Fruit fly (Drosophila melanogaster) whole organism, wandering third instar larva: ENCODE data around the gene CG14324.

Source experiments
- Abd-B ChIP-seq: fragments of >200 bp; optimal IDR thresholded peaks from 2 replicates; lab custom pipeline; 2017; ENCODE audit warnings: missing biosample characterization, missing genetic modification characterization
- CG32264 ChIP-seq: fragments of 200-800 bp; sonication (Bioruptor generic); optimal IDR thresholded peaks from 2 replicates; lab custom pipeline; 2016; ENCODE audit warnings: missing biosample characterization, missing genetic modification characterization
- CG9705 ChIP-seq: fragments of 200-800 bp; sonication (Bioruptor generic); optimal IDR thresholded peaks from 2 replicates; lab custom pipeline; 2018; ENCODE audit warnings: missing biosample characterization, mild to moderate bottlenecking, missing genetic modification characterization
- CrebA ChIP-seq: fragments of 200-800 bp; sonication (Bioruptor generic); optimal IDR thresholded peaks from 2 replicates; lab custom pipeline; 2016; ENCODE audit warnings: missing biosample characterization, mild to moderate bottlenecking, missing genetic modification characterization, borderline replicate concordance
- Dfd ChIP-seq: fragments of >200 bp; optimal IDR thresholded peaks from 2 replicates; lab custom pipeline; 2017; ENCODE audit warnings: missing biosample characterization, missing genetic modification characterization
- Dif ChIP-seq: fragments of 200-275, 200-300 bp; sonication (Bioruptor generic); optimal IDR thresholded peaks from 2 replicates; lab custom pipeline; 2018; ENCODE audit warnings: missing biosample characterization, missing genetic modification characterization; ENCODE audit not compliant: partially characterized antibody
- GATAd ChIP-seq: sonication (Bioruptor generic); optimal IDR thresholded peaks from 2 replicates; lab custom pipeline; 2016; ENCODE audit warnings: missing biosample characterization, missing genetic modification characterization
- HLH106 ChIP-seq: fragments of 200-800 bp; optimal IDR thresholded peaks from 3 replicates; lab custom pipeline; 2019; ENCODE audit warnings: missing biosample characterization, mild to moderate bottlenecking, missing genetic modification characterization, moderate library complexity
- Hnf4 ChIP-seq: fragments of 200-800 bp; sonication (Bioruptor generic); optimal IDR thresholded peaks from 2 replicates; lab custom pipeline; 2016; ENCODE audit warnings: missing biosample characterization, mild to moderate bottlenecking, missing genetic modification characterization
- Hr78 ChIP-seq: fragments of >200 bp; optimal IDR thresholded peaks from 2 replicates; lab custom pipeline; 2017; ENCODE audit warnings: missing biosample characterization, missing genetic modification characterization
- Hr83 ChIP-seq: fragments of 200-300 bp; sonication (Bioruptor generic); optimal IDR thresholded peaks from 2 replicates; lab custom pipeline; 2016; ENCODE audit warnings: missing biosample characterization, mild to moderate bottlenecking, missing genetic modification characterization, moderate library complexity; ENCODE audit not compliant: poor library complexity, severe bottlenecking
- Jra ChIP-seq: sonication (Bioruptor generic); optimal IDR thresholded peaks from 2 replicates; lab custom pipeline; 2016; ENCODE audit warnings: missing biosample characterization, missing genetic modification characterization
- Mio ChIP-seq: sonication (Bioruptor generic); optimal IDR thresholded peaks from 2 replicates; lab custom pipeline; 2016; ENCODE audit warnings: missing biosample characterization, missing genetic modification characterization
- Myc ChIP-seq: fragments of >200 bp; optimal IDR thresholded peaks from 2 replicates; lab custom pipeline; 2017
- N ChIP-seq: fragments of >200 bp; optimal IDR thresholded peaks from 2 replicates; lab custom pipeline; 2018; ENCODE audit warnings: missing biosample characterization, missing external identifiers, missing genetic modification characterization
- OdsH ChIP-seq: fragments of 200-800 bp; sonication (Bioruptor generic); optimal IDR thresholded peaks from 2 replicates; lab custom pipeline; 2016; ENCODE audit warnings: missing biosample characterization, mild to moderate bottlenecking, missing genetic modification characterization
- Rel ChIP-seq, 2 experiments: fragments of 200-800 bp; sonication (Bioruptor generic) in 1 of 2; optimal IDR thresholded peaks; 2 replicates in 1 of 2; 3 replicates in 1 of 2; lab custom pipeline; 2016 to 2019; ENCODE audit warnings: mild to moderate bottlenecking in 2 of 2, missing biosample characterization in 2 of 2, missing genetic modification characterization in 2 of 2, moderate library complexity in 1 of 2
- Sp1 ChIP-seq: fragments of 200-800 bp; sonication (Bioruptor generic); optimal IDR thresholded peaks from 3 replicates; lab custom pipeline; 2019; ENCODE audit warnings: missing biosample characterization, mild to moderate bottlenecking, missing genetic modification characterization, moderate library complexity
- Vsx2 ChIP-seq: fragments of 200-300, 225-300 bp; sonication (Bioruptor generic); optimal IDR thresholded peaks from 2 replicates; lab custom pipeline; 2018; ENCODE audit warnings: missing biosample characterization, missing genetic modification characterization; ENCODE audit not compliant: partially characterized antibody
- br ChIP-seq: fragments of 200-800 bp; sonication (Bioruptor generic); optimal IDR thresholded peaks from 2 replicates; lab custom pipeline; 2016; ENCODE audit warnings: missing biosample characterization, missing genetic modification characterization
- brk ChIP-seq: fragments of 200-800 bp; sonication (Bioruptor generic); optimal IDR thresholded peaks from 2 replicates; lab custom pipeline; 2016; ENCODE audit warnings: missing biosample characterization, mild to moderate bottlenecking, missing genetic modification characterization
- dl ChIP-seq, 2 experiments: fragments of 175-275, 200-275 bp in 1 of 2; fragments of 200-275 bp in 1 of 2; sonication (Bioruptor generic); optimal IDR thresholded peaks; lab custom pipeline; 2018; ENCODE audit warnings: mild to moderate bottlenecking in 2 of 2, missing biosample characterization in 2 of 2, missing genetic modification characterization in 2 of 2, moderate library complexity in 2 of 2; ENCODE audit not compliant: partially characterized antibody in 2 of 2, insufficient read depth in 1 of 2
- dmrt93B ChIP-seq: fragments of 200-800 bp; sonication (Bioruptor generic); optimal IDR thresholded peaks from 2 replicates; lab custom pipeline; 2018; ENCODE audit warnings: missing biosample characterization, mild to moderate bottlenecking, missing genetic modification characterization
- dsf ChIP-seq: sonication (Bioruptor generic); optimal IDR thresholded peaks from 2 replicates; lab custom pipeline; 2016; ENCODE audit warnings: missing biosample characterization, missing genetic modification characterization, borderline replicate concordance
- ey ChIP-seq: fragments of 200-800 bp; sonication (Bioruptor generic); optimal IDR thresholded peaks from 2 replicates; lab custom pipeline; 2016; ENCODE audit warnings: missing biosample characterization, missing genetic modification characterization
- foxo ChIP-seq, 2 experiments: fragments of 200-800 bp; sonication (Bioruptor generic); optimal IDR thresholded peaks; 2 replicates in 1 of 2; 3 replicates in 1 of 2; lab custom pipeline; 2016 to 2017; ENCODE audit warnings: missing biosample characterization in 2 of 2, missing genetic modification characterization in 2 of 2
- fru ChIP-seq: fragments of 200-800 bp; sonication (Bioruptor generic); optimal IDR thresholded peaks from 3 replicates; lab custom pipeline; 2016; ENCODE audit warnings: missing biosample characterization, mild to moderate bottlenecking, missing genetic modification characterization
- h ChIP-seq: fragments of 200-800 bp; sonication (Bioruptor generic); optimal IDR thresholded peaks from 3 replicates; lab custom pipeline; 2016; ENCODE audit warnings: missing biosample characterization, mild to moderate bottlenecking, missing genetic modification characterization
- jim ChIP-seq: fragments of 175-275, 200-325 bp; sonication (Bioruptor generic); optimal IDR thresholded peaks from 2 replicates; lab custom pipeline; 2016; ENCODE audit warnings: missing biosample characterization, mild to moderate bottlenecking, missing genetic modification characterization
- lola ChIP-seq: fragments of >200 bp; optimal IDR thresholded peaks from 2 replicates; lab custom pipeline; 2017; ENCODE audit warnings: missing biosample characterization, missing genetic modification characterization
- pan ChIP-seq: fragments of >200 bp; optimal IDR thresholded peaks from 2 replicates; lab custom pipeline; 2017
- psq ChIP-seq: fragments of 200-800 bp; sonication (Bioruptor generic); optimal IDR thresholded peaks from 3 replicates; lab custom pipeline; 2017; ENCODE audit warnings: missing biosample characterization, mild to moderate bottlenecking, missing genetic modification characterization, moderate library complexity
- rgr ChIP-seq: fragments of 200-800 bp; sonication (Bioruptor generic); optimal IDR thresholded peaks from 3 replicates; lab custom pipeline; 2016; ENCODE audit warnings: missing biosample characterization, mild to moderate bottlenecking, missing genetic modification characterization
- sage ChIP-seq: fragments of 200-800 bp; sonication (Bioruptor generic); optimal IDR thresholded peaks from 2 replicates; lab custom pipeline; 2016; ENCODE audit warnings: missing biosample characterization, mild to moderate bottlenecking, missing genetic modification characterization
- sv ChIP-seq: fragments of 200-800 bp; sonication (Bioruptor generic); optimal IDR thresholded peaks from 3 replicates; lab custom pipeline; 2016; ENCODE audit warnings: missing biosample characterization, missing genetic modification characterization
- tai ChIP-seq: sonication (Bioruptor generic); optimal IDR thresholded peaks from 2 replicates; lab custom pipeline; 2016; ENCODE audit warnings: missing biosample characterization, missing genetic modification characterization
- usp ChIP-seq: fragments of >200 bp; optimal IDR thresholded peaks from 2 replicates; lab custom pipeline; 2017; ENCODE audit warnings: missing biosample characterization, missing genetic modification characterization
- woc ChIP-seq: sonication (Bioruptor generic); optimal IDR thresholded peaks from 2 replicates; lab custom pipeline; 2016; ENCODE audit warnings: missing biosample characterization, mild to moderate bottlenecking, missing genetic modification characterization

The CG14324 gene

DNA sequence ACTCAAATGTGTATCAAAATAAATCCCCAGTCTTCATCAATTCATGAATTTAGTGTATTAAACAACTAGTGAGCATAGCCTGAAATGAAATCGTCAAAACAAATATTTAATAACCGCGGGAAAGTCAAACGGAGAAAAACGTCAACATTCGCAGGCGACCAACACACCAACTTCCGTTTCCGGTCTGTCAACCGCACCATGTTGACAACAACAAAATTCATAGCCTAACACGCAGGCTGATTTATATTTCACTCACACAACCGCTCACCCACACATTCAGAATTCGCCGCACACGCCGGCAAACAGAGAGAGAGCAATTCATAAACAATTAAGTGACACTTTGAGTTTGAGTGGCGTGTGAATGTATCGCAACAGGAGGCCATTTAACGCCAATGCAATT, 36.4 kb upstream of the CG14324 start:
- no peak for TF ChIP-seq sv
- TF ChIP-seq br (GFP tag; lab: Kevin White, UChicago) = no peak
- no peak for TF ChIP-seq woc (GFP tag; lab: Kevin White, UChicago)
- no peak for TF ChIP-seq pan (lab: Kevin White, UChicago)
- TF ChIP-seq CG32264 = no peak
- TF ChIP-seq usp (GFP tag; lab: Kevin White, UChicago) = no peak

DNA sequence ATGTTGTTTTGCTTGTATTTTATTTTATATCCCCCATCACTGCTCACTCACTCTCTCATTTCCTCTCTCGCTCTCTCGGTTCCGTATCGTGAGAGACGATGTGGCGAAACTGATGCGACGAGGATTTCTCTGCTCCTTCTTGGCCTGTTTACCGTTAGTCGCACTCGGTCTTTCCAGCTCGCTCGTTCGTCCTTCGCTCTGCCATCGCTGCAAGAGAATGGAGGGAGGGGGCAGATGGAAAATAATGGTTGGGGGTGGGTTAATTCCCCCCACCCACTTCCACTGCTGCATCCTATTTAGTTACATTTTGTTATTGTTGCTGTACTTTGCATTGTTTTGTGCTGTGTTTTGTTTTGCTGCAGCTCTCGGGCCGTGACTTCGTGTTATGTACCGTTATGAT, 35.3 kb upstream of the CG14324 start:
- TF ChIP-seq Hr83 (GFP tag; lab: Kevin White, UChicago) = no peak
- no peak for TF ChIP-seq psq (GFP tag; lab: Kevin White, UChicago)
- no peak for TF ChIP-seq Jra (GFP tag; lab: Kevin White, UChicago)
- no peak for TF ChIP-seq dsf (GFP tag; lab: Kevin White, UChicago)
- no peak for TF ChIP-seq woc (GFP tag; lab: Kevin White, UChicago)
- TF ChIP-seq CG32264 = no peak
- no peak for TF ChIP-seq sv
- no peak for TF ChIP-seq Abd-B (GFP tag; lab: Kevin White, UChicago)
- no peak for TF ChIP-seq h

DNA sequence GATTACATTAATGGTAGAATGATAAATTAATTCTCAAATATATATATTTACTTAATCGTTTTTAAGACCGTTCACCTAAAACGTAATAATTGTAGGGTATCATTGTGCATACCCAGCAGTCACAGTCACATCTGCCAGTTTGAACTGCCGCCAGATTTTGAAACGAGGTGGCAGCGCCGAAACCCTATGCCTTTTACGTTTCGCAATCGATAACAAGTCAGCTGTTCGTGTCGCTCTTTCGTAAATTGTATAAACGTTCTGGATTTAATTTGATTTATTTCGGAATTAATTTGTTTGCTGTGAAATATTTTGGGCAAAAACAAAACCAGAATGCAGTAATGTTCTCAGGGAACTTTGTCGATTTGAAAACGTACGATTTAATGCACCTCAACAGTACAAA, 28.8 kb upstream of the CG14324 start, which contains the start of gene CG14322:
TSS of gene CG14322 (plus strand) at position 236 of the 400 bp plus-strand sequence.
- TF ChIP-seq woc (GFP tag; lab: Kevin White, UChicago) (peak; percentile 13), Vsx2 (peak; percentile 4), Hr83 (GFP tag; lab: Kevin White, UChicago) (peak; percentile 5), dmrt93B (GFP tag; lab: Kevin White, UChicago) (no peak), tai (GFP tag; lab: Kevin White, UChicago) (peak; percentile 23), foxo (GFP tag; optimal IDR thresholded peaks at IDR 0.05; lab: Kevin White, UChicago) (peak in 1 of 2 experiments; percentile 38), N (GFP tag; lab: Kevin White, UChicago) (no peak), Hnf4 (GFP tag; lab: Kevin White, UChicago) (peak; percentile 29), lola (no peak)

DNA sequence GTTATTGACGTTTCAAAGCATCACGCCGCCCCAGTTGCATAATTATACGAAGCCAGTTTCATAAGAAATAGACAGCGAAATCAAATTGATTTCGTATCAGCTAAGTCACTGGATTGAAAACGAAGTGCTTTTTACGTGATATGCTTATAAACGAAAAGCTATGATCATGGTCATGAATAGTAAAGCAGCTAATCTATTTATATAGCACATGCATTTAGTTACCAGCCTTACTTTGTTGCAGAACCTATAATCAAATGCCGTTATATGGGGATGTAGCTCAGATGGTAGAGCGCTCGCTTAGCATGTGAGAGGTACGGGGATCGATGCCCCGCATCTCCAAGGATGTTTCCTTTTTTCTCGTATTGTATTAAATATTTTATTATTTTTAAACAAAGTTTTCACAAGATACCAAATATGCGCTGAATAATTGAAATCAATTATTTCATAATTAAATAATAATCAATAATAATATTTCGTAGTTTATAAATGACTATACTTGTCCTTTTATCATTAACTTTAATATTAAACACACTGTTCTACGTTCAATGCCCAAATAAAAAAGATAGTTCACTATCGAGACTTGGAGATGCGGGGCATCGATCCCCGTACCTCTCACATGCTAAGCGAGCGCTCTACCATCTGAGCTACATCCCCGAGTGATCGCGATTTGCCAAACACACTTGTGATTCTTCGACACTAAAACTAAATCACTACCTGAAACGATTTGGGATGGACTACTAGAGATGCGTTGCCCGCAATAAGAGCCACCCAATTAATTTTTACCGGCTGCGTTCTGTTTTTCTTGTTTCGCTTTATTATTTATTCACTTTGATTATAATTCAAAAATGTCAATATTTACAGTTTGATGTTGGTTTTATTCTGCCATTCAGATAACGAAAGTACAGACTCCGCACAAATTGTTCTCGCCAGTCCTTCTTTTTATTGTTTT, 27.8 kb upstream of the CG14324 start:
- no peak for TF ChIP-seq dsf (GFP tag; lab: Kevin White, UChicago)
- no peak for TF ChIP-seq jim (GFP tag; lab: Kevin White, UChicago)
- no peak for TF ChIP-seq h
- no peak for TF ChIP-seq Sp1 (GFP tag; lab: Kevin White, UChicago)
- TF ChIP-seq CG9705 (GFP tag; lab: Kevin White, UChicago) = no peak
- no peak for TF ChIP-seq Abd-B (GFP tag; lab: Kevin White, UChicago)
- no peak for TF ChIP-seq Jra (GFP tag; lab: Kevin White, UChicago)
- no peak for TF ChIP-seq CG32264
- TF ChIP-seq foxo (GFP tag; optimal IDR thresholded peaks at IDR 0.05; lab: Kevin White, UChicago) = no peak
- no peak for TF ChIP-seq usp (GFP tag; lab: Kevin White, UChicago)
- no peak for TF ChIP-seq sv
- TF ChIP-seq sage = no peak
- TF ChIP-seq psq (GFP tag; lab: Kevin White, UChicago) = no peak
- TF ChIP-seq Vsx2 = no peak
- TF ChIP-seq dl (GFP tag; optimal IDR thresholded peaks at IDR 0.05; lab: Kevin White, UChicago; ENCODE audit: insufficient read depth in 1 of 2, partially characterized antibody in 2 of 2) = no peak
- no peak for TF ChIP-seq Dif (GFP tag; lab: Kevin White, UChicago)
- no peak for TF ChIP-seq pan (lab: Kevin White, UChicago)
- TF ChIP-seq Hr78 (GFP tag; lab: Kevin White, UChicago) = no peak
- no peak for TF ChIP-seq brk (GFP tag; lab: Kevin White, UChicago)
- TF ChIP-seq Rel (GFP tag; optimal IDR thresholded peaks at IDR 0.05; lab: Kevin White, UChicago) = no peak
- TF ChIP-seq Rel (tag; optimal IDR thresholded peaks at IDR 0.05; lab: Kevin White, UChicago) = no peak
- TF ChIP-seq Mio (GFP tag; lab: Kevin White, UChicago) = no peak
- TF ChIP-seq GATAd = no peak
- no peak for TF ChIP-seq lola
- no peak for TF ChIP-seq rgr (GFP tag; lab: Kevin White, UChicago)
- TF ChIP-seq woc (GFP tag; lab: Kevin White, UChicago) = peak; percentile 52
- TF ChIP-seq CrebA (GFP tag; lab: Kevin White, UChicago) = peak; percentile 30
- no peak for TF ChIP-seq N (GFP tag; lab: Kevin White, UChicago)
- no peak for TF ChIP-seq Dfd
- peak; percentile 4 for TF ChIP-seq ey
- TF ChIP-seq HLH106 = peak; percentile 6
- no peak for TF ChIP-seq fru (GFP tag; lab: Kevin White, UChicago)
- TF ChIP-seq dmrt93B (GFP tag; lab: Kevin White, UChicago) = no peak
- TF ChIP-seq OdsH (GFP tag; lab: Kevin White, UChicago) = no peak
- TF ChIP-seq Hr83 (GFP tag; lab: Kevin White, UChicago) = no peak
- TF ChIP-seq Myc = peak; percentile 12
- no peak for TF ChIP-seq tai (GFP tag; lab: Kevin White, UChicago)
- no peak for TF ChIP-seq Hnf4 (GFP tag; lab: Kevin White, UChicago)
- TF ChIP-seq br (GFP tag; lab: Kevin White, UChicago) = no peak
